Worm (Caenorhabditis elegans) whole organism, L2 larva: ENCODE results near the gene Y37A1A.2.

Source experiments
- lin-13 ChIP-seq: fragments of 150-350 bp; optimal IDR thresholded peaks from 2 replicates; lab custom pipeline; 2014; ENCODE audit warnings: missing biosample characterization, missing genetic modification reagents, missing genetic modification characterization
- zag-1 ChIP-seq: fragments of 150-350 bp; optimal IDR thresholded peaks from 2 replicates; lab custom pipeline; 2014; ENCODE audit warnings: missing biosample characterization, missing genetic modification characterization

DNA sequence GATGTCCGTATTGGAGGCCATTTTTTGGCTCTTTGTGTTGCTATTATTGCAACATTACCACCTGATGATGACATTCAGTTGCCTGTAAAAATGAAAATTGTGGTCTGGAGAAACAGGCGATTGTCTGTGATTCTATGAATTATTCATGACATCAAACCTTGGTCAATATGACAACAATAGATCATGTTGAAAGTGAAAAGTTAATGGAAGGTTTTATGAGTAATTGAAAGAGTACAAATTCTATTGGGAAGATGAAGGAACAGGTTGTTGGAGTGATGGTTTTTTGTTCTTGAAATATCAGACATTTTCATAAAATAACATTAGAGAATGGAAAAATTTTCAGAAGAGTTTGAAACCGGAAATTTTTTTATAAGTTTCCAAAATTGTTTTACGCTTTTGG is 10.1 kb downstream of the Y37A1A.2 start, which contains the start of gene Y37A1A.3:
- TF ChIP-seq lin-13 (GFP tag; lab: Kevin White, UChicago) = no peak
- TF ChIP-seq zag-1 = no peak
